Fruit fly (Drosophila melanogaster): ENCODE measurements around the gene CG18814.

CG18814 gene

dm6 chr3L:16407815-16408608, 38.4 kb downstream of the CG18814 start (continued):
- TF ChIP-seq CG11456 (GFP tag; IDR thresholded peaks at IDR 0.05) (no peak), Six4 (GFP tag; optimal IDR thresholded peaks at IDR 0.05) (no peak), crc (GFP tag; optimal IDR thresholded peaks at IDR 0.05) (no peak), CG15269 (tag; optimal IDR thresholded peaks at IDR 0.05) (no peak), z (GFP tag; IDR thresholded peaks at IDR 0.05) (no peak), esg (GFP tag; conservative IDR thresholded peaks at IDR 0.05) (no peak), CG12299 (tag; optimal IDR thresholded peaks at IDR 0.05) (no peak), tup (GFP tag; optimal IDR thresholded peaks at IDR 0.05) (no peak), Dad (GFP tag; optimal IDR thresholded peaks at IDR 0.05) (no peak), twi (tag; optimal IDR thresholded peaks at IDR 0.05) (peak; percentile 90), fru (optimal IDR thresholded peaks at IDR 0.05) (no peak), CG6254 (GFP tag; optimal IDR thresholded peaks at IDR 0.05) (no peak), CG1603 (tag; optimal IDR thresholded peaks at IDR 0.05) (no peak), CG33213 (GFP tag; optimal IDR thresholded peaks at IDR 0.05) (no peak), CG10979 (tag; optimal IDR thresholded peaks at IDR 0.05) (peak; percentile 49), BtbVII (GFP tag; optimal IDR thresholded peaks at IDR 0.05) (no peak), CG1233 (GFP tag; optimal IDR thresholded peaks at IDR 0.05) (no peak), CG15696 (tag; optimal IDR thresholded peaks at IDR 0.05) (no peak), CG11696 (GFP tag; IDR thresholded peaks at IDR 0.05) (no peak), CG12155 (GFP tag; optimal IDR thresholded peaks at IDR 0.05) (no peak), gt (GFP tag; IDR thresholded peaks at IDR 0.05) (no peak), Ets97D (GFP tag; optimal IDR thresholded peaks at IDR 0.05) (no peak), MBD-R2 (GFP tag; IDR thresholded peaks at IDR 0.05) (0 out of 2 replicates have a peak, but pooled peaks have one; percentile 13), CG12769 (tag; optimal IDR thresholded peaks at IDR 0.05) (no peak), CG34224 (GFP tag; IDR thresholded peaks at IDR 0.05; ENCODE audit: partially characterized antibody) (no peak), sob (GFP tag; IDR thresholded peaks at IDR 0.05) (no peak), CG7928 (GFP tag; optimal IDR thresholded peaks at IDR 0.05) (no peak), D (optimal IDR thresholded peaks at IDR 0.05) (no peak), D (GFP tag; optimal IDR thresholded peaks at IDR 0.05) (no peak), CG18011 (GFP tag; optimal IDR thresholded peaks at IDR 0.05) (no peak), CG4404 (GFP tag; IDR thresholded peaks at IDR 0.05) (no peak), CG17359 (tag; optimal IDR thresholded peaks at IDR 0.05) (no peak), CG13775 (GFP tag; optimal IDR thresholded peaks at IDR 0.05) (no peak), CG3838 (GFP tag; optimal IDR thresholded peaks at IDR 0.05) (no peak), CG6689 (GFP tag; IDR thresholded peaks at IDR 0.05) (no peak), Dbx (GFP tag; IDR thresholded peaks at IDR 0.05) (no peak), HLH54F (GFP tag; optimal IDR thresholded peaks at IDR 0.05) (no peak), az2 (GFP tag; optimal IDR thresholded peaks at IDR 0.05) (no peak), Fer2 (tag; optimal IDR thresholded peaks at IDR 0.05) (no peak), grau (tag; optimal IDR thresholded peaks at IDR 0.05) (peak; percentile 4), vfl (GFP tag; optimal IDR thresholded peaks at IDR 0.05) (no peak), sc (optimal IDR thresholded peaks at IDR 0.05) (no peak), sc (GFP tag; optimal IDR thresholded peaks at IDR 0.05) (no peak), gfzf (GFP tag; optimal IDR thresholded peaks at IDR 0.05) (no peak), CG6654 (GFP tag; optimal IDR thresholded peaks at IDR 0.05) (no peak), CG2199 (GFP tag; IDR thresholded peaks at IDR 0.05) (peak; percentile 84; the same call in 2 of the 3 replicates), B-H1 (GFP tag; IDR thresholded peaks at IDR 0.05) (no peak), CG2712 (tag; optimal IDR thresholded peaks at IDR 0.05) (no peak), Doc3 (GFP tag; IDR thresholded peaks at IDR 0.05; ENCODE audit: partially characterized antibody) (no peak), CG11247 (GFP tag; IDR thresholded peaks at IDR 0.05) (no peak), CG1832 (GFP tag; optimal IDR thresholded peaks at IDR 0.05) (no peak)

Measured in whole organism, embryonic.